Worm (Caenorhabditis elegans) whole organism, midembryonic: ENCODE measurements around the gene his-18.

Source experiments
- T22C8.4 ChIP-seq: fragments of 200-800 bp; sonication (Bioruptor generic); IDR thresholded peaks from 2 replicates; pipeline ENCODE4 v1.3.6; 2022; ENCODE audit warnings: missing genetic modification characterization, missing compliant biosample characterization
- cog-1 ChIP-seq: sonication (generic microtip); optimal IDR thresholded peaks from 2 replicates; lab custom pipeline; 2016; ENCODE audit warnings: missing genetic modification characterization, missing compliant biosample characterization
- flt-1 ChIP-seq: fragments of 200-800 bp; sonication (Bioruptor generic); IDR thresholded peaks from 2 replicates; pipeline ENCODE4 v1.3.6; 2022; ENCODE audit warnings: missing genetic modification characterization, missing compliant biosample characterization
- klf-2 ChIP-seq: fragments of 200-800 bp; sonication (Bioruptor generic); conservative IDR thresholded peaks from 2 replicates; pipeline ENCODE4 v1.3.6; 2022; ENCODE audit warnings: missing genetic modification reagents, missing genetic modification characterization, missing compliant biosample characterization
- med-1 ChIP-seq: sonication (generic microtip); optimal IDR thresholded peaks from 2 replicates; lab custom pipeline; 2017; ENCODE audit warnings: missing genetic modification characterization, mild to moderate bottlenecking, missing compliant biosample characterization, antibody characterized with exemption, missing genetic modification reagents; ENCODE audit not compliant: insufficient read depth
- ref-1 ChIP-seq: fragments of 200-800 bp; sonication (Bioruptor generic); conservative IDR thresholded peaks from 2 replicates; pipeline ENCODE4 v1.3.6; 2022; ENCODE audit warnings: missing genetic modification reagents, missing genetic modification characterization, missing compliant biosample characterization
- tab-1 ChIP-seq: fragments of 200-800 bp; sonication (Bioruptor generic); IDR thresholded peaks from 2 replicates; pipeline ENCODE4 v1.3.6; 2022; ENCODE audit warnings: missing genetic modification characterization, missing compliant biosample characterization
- ztf-23 ChIP-seq: fragments of 200-800 bp; sonication (Bioruptor generic); IDR thresholded peaks from 2 replicates; pipeline ENCODE4 v1.3.6; 2022; ENCODE audit warnings: missing genetic modification reagents, missing genetic modification characterization, missing compliant biosample characterization
- ztf-29 ChIP-seq: fragments of 200-800 bp; sonication (Bioruptor generic); IDR thresholded peaks from 2 replicates; pipeline ENCODE4 v1.3.6; 2022; ENCODE audit warnings: missing genetic modification reagents, missing genetic modification characterization, missing compliant biosample characterization

Gene his-18

DNA sequence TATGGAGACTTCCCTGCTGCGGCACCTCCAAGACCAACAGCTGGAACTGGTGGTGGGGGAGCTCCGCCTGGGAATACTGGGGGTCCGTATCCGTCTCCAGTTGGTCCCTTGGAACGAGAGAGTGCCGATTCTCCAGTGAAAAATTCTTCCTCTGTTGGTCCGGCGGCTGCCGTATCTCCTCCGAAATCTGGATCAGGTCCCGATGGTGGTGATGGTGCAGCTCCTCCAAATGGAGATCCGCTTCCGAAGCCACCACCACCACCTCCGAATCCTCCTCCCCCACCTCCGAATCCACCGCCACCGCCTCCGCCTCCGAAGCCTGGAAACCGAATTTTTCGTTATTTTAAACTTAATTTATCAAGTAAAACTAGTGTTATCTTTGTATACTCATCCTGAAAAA lies 42.4 kb downstream of the his-18 start:
- TF ChIP-seq ref-1 (GFP tag; lab: Robert Waterston, UW) (no peak), med-1 (GFP tag; lab: Kevin White, UChicago) (no peak), klf-2 (no peak), T22C8.4 (GFP tag; lab: Robert Waterston, UW) (no peak), ztf-23 (GFP tag; lab: Robert Waterston, UW) (no peak), ztf-29 (GFP tag; lab: Robert Waterston, UW) (no peak), cog-1 (tag; lab: Kevin White, UChicago) (no peak), tab-1 (no peak), flt-1 (no peak)

DNA sequence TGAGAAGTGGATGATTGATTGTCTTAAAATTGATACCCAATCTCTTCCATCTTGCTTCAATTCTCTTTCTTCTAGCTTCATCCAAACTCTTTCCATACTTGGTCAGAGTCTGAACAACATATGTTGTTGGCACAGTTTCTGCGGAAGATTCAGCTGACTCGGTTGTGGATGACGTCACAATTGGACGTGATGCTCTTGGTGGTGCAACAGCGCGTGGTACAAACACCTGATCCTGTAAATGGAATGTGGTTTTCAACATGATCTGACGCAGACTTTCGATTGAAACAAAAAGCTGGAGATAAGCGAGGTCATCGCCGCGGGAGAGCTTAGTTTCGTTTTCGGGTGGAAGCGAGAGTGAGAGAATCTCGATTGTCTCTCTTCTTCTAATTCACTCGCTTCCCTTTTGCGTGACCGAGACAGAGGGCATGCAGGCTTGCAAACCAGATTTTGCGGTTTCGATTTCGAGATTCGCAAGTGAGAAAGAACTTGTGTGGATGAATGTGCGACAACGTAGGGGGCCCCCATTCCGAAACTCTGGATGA lies 44.5 kb downstream of the his-18 start:
- no peak for TF ChIP-seq cog-1 (tag; lab: Kevin White, UChicago)
- no peak for TF ChIP-seq ref-1 (GFP tag; lab: Robert Waterston, UW)
- no peak for TF ChIP-seq T22C8.4 (GFP tag; lab: Robert Waterston, UW)
- TF ChIP-seq ztf-23 (GFP tag; lab: Robert Waterston, UW), result no peak
- TF ChIP-seq flt-1, result no peak
- no peak for TF ChIP-seq klf-2
- TF ChIP-seq tab-1, result no peak
- TF ChIP-seq ztf-29 (GFP tag; lab: Robert Waterston, UW), result no peak
- TF ChIP-seq med-1 (GFP tag; lab: Kevin White, UChicago), result no peak

- no peak for TF ChIP-seq tab-1
- no peak for TF ChIP-seq cog-1 (tag; lab: Kevin White, UChicago)
- no peak for TF ChIP-seq med-1 (GFP tag; lab: Kevin White, UChicago)
- no peak for TF ChIP-seq ref-1 (GFP tag; lab: Robert Waterston, UW)
- TF ChIP-seq ztf-23 (GFP tag; lab: Robert Waterston, UW), result no peak
- no peak for TF ChIP-seq ztf-29 (GFP tag; lab: Robert Waterston, UW)
- TF ChIP-seq flt-1, result no peak
- TF ChIP-seq klf-2, result no peak
These were observed 45.9 kb downstream of the his-18 start, which contains the start of gene T19A5.3 for ce11 chrV:8943963-8944362. TSS of gene T19A5.3 (minus strand) at chrV:8944063.

ce11 chrV:8944481-8944880 lies 46.5 kb downstream of the his-18 start:
- no peak for TF ChIP-seq ztf-23 (GFP tag; lab: Robert Waterston, UW)
- TF ChIP-seq ztf-29 (GFP tag; lab: Robert Waterston, UW), result no peak
- TF ChIP-seq flt-1, result no peak
- TF ChIP-seq ref-1 (GFP tag; lab: Robert Waterston, UW), result no peak
- no peak for TF ChIP-seq med-1 (GFP tag; lab: Kevin White, UChicago)

DNA sequence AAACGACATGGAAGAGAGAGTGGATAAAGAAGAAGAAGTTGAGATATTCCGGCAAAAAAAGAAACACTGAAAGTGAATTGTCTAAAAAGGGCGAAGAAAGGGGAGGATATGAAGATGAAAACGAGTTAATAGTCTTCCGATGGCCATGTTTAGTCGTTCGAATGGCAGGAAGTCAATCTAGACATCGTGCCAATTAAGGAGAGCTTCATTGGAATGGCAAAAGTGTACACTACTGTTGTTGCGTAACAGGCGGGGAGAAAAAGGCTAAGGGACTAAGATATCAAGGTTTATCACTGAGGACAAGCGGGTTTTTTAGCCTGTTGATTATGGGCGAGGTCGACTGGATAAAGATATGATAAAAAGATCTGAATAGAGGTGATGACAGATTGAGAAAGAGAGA lies 48.1 kb downstream of the his-18 start:
- no peak for TF ChIP-seq ztf-23 (GFP tag; lab: Robert Waterston, UW)
- TF ChIP-seq med-1 (GFP tag; lab: Kevin White, UChicago), result no peak
- no peak for TF ChIP-seq tab-1

ce11 chrV:8947499-8947898 lies 49.5 kb downstream of the his-18 start, which contains the start of gene gck-1:
TSS of gene gck-1 (plus strand) at chrV:8947799.
- TF ChIP-seq cog-1 (tag; lab: Kevin White, UChicago), result no peak
- TF ChIP-seq ztf-29 (GFP tag; lab: Robert Waterston, UW), result no peak
- TF ChIP-seq T22C8.4 (GFP tag; lab: Robert Waterston, UW), result no peak
- TF ChIP-seq ztf-23 (GFP tag; lab: Robert Waterston, UW), result no peak
- TF ChIP-seq flt-1, result no peak
- TF ChIP-seq tab-1, result no peak
